Fruit fly (Drosophila melanogaster) whole organism, wandering third instar larva: ENCODE data around the gene CG5521.

Source experiments
- Abd-B ChIP-seq: fragments of >200 bp; optimal IDR thresholded peaks from 2 replicates; lab custom pipeline; 2017; ENCODE audit warnings: missing biosample characterization, missing genetic modification characterization
- CG9705 ChIP-seq: fragments of 200-800 bp; sonication (Bioruptor generic); optimal IDR thresholded peaks from 2 replicates; lab custom pipeline; 2018; ENCODE audit warnings: missing biosample characterization, mild to moderate bottlenecking, missing genetic modification characterization
- CrebA ChIP-seq: fragments of 200-800 bp; sonication (Bioruptor generic); optimal IDR thresholded peaks from 2 replicates; lab custom pipeline; 2016; ENCODE audit warnings: missing biosample characterization, mild to moderate bottlenecking, missing genetic modification characterization, borderline replicate concordance
- Dfd ChIP-seq: fragments of >200 bp; optimal IDR thresholded peaks from 2 replicates; lab custom pipeline; 2017; ENCODE audit warnings: missing biosample characterization, missing genetic modification characterization
- Dif ChIP-seq: fragments of 200-275, 200-300 bp; sonication (Bioruptor generic); optimal IDR thresholded peaks from 2 replicates; lab custom pipeline; 2018; ENCODE audit warnings: missing biosample characterization, missing genetic modification characterization; ENCODE audit not compliant: partially characterized antibody
- GATAd ChIP-seq: sonication (Bioruptor generic); optimal IDR thresholded peaks from 2 replicates; lab custom pipeline; 2016; ENCODE audit warnings: missing biosample characterization, missing genetic modification characterization
- HLH106 ChIP-seq: fragments of 200-800 bp; optimal IDR thresholded peaks from 3 replicates; lab custom pipeline; 2019; ENCODE audit warnings: missing biosample characterization, mild to moderate bottlenecking, missing genetic modification characterization, moderate library complexity
- Hnf4 ChIP-seq: fragments of 200-800 bp; sonication (Bioruptor generic); optimal IDR thresholded peaks from 2 replicates; lab custom pipeline; 2016; ENCODE audit warnings: missing biosample characterization, mild to moderate bottlenecking, missing genetic modification characterization
- Hr83 ChIP-seq: fragments of 200-300 bp; sonication (Bioruptor generic); optimal IDR thresholded peaks from 2 replicates; lab custom pipeline; 2016; ENCODE audit warnings: missing biosample characterization, mild to moderate bottlenecking, missing genetic modification characterization, moderate library complexity; ENCODE audit not compliant: poor library complexity, severe bottlenecking
- Jra ChIP-seq: sonication (Bioruptor generic); optimal IDR thresholded peaks from 2 replicates; lab custom pipeline; 2016; ENCODE audit warnings: missing biosample characterization, missing genetic modification characterization
- Mio ChIP-seq: sonication (Bioruptor generic); optimal IDR thresholded peaks from 2 replicates; lab custom pipeline; 2016; ENCODE audit warnings: missing biosample characterization, missing genetic modification characterization
- Myc ChIP-seq: fragments of >200 bp; optimal IDR thresholded peaks from 2 replicates; lab custom pipeline; 2017
- OdsH ChIP-seq: fragments of 200-800 bp; sonication (Bioruptor generic); optimal IDR thresholded peaks from 2 replicates; lab custom pipeline; 2016; ENCODE audit warnings: missing biosample characterization, mild to moderate bottlenecking, missing genetic modification characterization
- Rel ChIP-seq, 2 experiments: fragments of 200-800 bp; sonication (Bioruptor generic) in 1 of 2; optimal IDR thresholded peaks; 2 replicates in 1 of 2; 3 replicates in 1 of 2; lab custom pipeline; 2016 to 2019; ENCODE audit warnings: mild to moderate bottlenecking in 2 of 2, missing biosample characterization in 2 of 2, missing genetic modification characterization in 2 of 2, moderate library complexity in 1 of 2
- Sp1 ChIP-seq: fragments of 200-800 bp; sonication (Bioruptor generic); optimal IDR thresholded peaks from 3 replicates; lab custom pipeline; 2019; ENCODE audit warnings: missing biosample characterization, mild to moderate bottlenecking, missing genetic modification characterization, moderate library complexity
- Vsx2 ChIP-seq: fragments of 200-300, 225-300 bp; sonication (Bioruptor generic); optimal IDR thresholded peaks from 2 replicates; lab custom pipeline; 2018; ENCODE audit warnings: missing biosample characterization, missing genetic modification characterization; ENCODE audit not compliant: partially characterized antibody
- br ChIP-seq: fragments of 200-800 bp; sonication (Bioruptor generic); optimal IDR thresholded peaks from 2 replicates; lab custom pipeline; 2016; ENCODE audit warnings: missing biosample characterization, missing genetic modification characterization
- brk ChIP-seq: fragments of 200-800 bp; sonication (Bioruptor generic); optimal IDR thresholded peaks from 2 replicates; lab custom pipeline; 2016; ENCODE audit warnings: missing biosample characterization, mild to moderate bottlenecking, missing genetic modification characterization
- dl ChIP-seq, 2 experiments: fragments of 175-275, 200-275 bp in 1 of 2; fragments of 200-275 bp in 1 of 2; sonication (Bioruptor generic); optimal IDR thresholded peaks; lab custom pipeline; 2018; ENCODE audit warnings: mild to moderate bottlenecking in 2 of 2, missing biosample characterization in 2 of 2, missing genetic modification characterization in 2 of 2, moderate library complexity in 2 of 2; ENCODE audit not compliant: partially characterized antibody in 2 of 2, insufficient read depth in 1 of 2
- dmrt93B ChIP-seq: fragments of 200-800 bp; sonication (Bioruptor generic); optimal IDR thresholded peaks from 2 replicates; lab custom pipeline; 2018; ENCODE audit warnings: missing biosample characterization, mild to moderate bottlenecking, missing genetic modification characterization
- dsf ChIP-seq: sonication (Bioruptor generic); optimal IDR thresholded peaks from 2 replicates; lab custom pipeline; 2016; ENCODE audit warnings: missing biosample characterization, missing genetic modification characterization, borderline replicate concordance
- ey ChIP-seq: fragments of 200-800 bp; sonication (Bioruptor generic); optimal IDR thresholded peaks from 2 replicates; lab custom pipeline; 2016; ENCODE audit warnings: missing biosample characterization, missing genetic modification characterization
- foxo ChIP-seq, 2 experiments: fragments of 200-800 bp; sonication (Bioruptor generic); optimal IDR thresholded peaks; 2 replicates in 1 of 2; 3 replicates in 1 of 2; lab custom pipeline; 2016 to 2017; ENCODE audit warnings: missing biosample characterization in 2 of 2, missing genetic modification characterization in 2 of 2
- h ChIP-seq: fragments of 200-800 bp; sonication (Bioruptor generic); optimal IDR thresholded peaks from 3 replicates; lab custom pipeline; 2016; ENCODE audit warnings: missing biosample characterization, mild to moderate bottlenecking, missing genetic modification characterization
- jim ChIP-seq: fragments of 175-275, 200-325 bp; sonication (Bioruptor generic); optimal IDR thresholded peaks from 2 replicates; lab custom pipeline; 2016; ENCODE audit warnings: missing biosample characterization, mild to moderate bottlenecking, missing genetic modification characterization
- lola ChIP-seq: fragments of >200 bp; optimal IDR thresholded peaks from 2 replicates; lab custom pipeline; 2017; ENCODE audit warnings: missing biosample characterization, missing genetic modification characterization
- pan ChIP-seq: fragments of >200 bp; optimal IDR thresholded peaks from 2 replicates; lab custom pipeline; 2017
- psq ChIP-seq: fragments of 200-800 bp; sonication (Bioruptor generic); optimal IDR thresholded peaks from 3 replicates; lab custom pipeline; 2017; ENCODE audit warnings: missing biosample characterization, mild to moderate bottlenecking, missing genetic modification characterization, moderate library complexity
- rgr ChIP-seq: fragments of 200-800 bp; sonication (Bioruptor generic); optimal IDR thresholded peaks from 3 replicates; lab custom pipeline; 2016; ENCODE audit warnings: missing biosample characterization, mild to moderate bottlenecking, missing genetic modification characterization
- sage ChIP-seq: fragments of 200-800 bp; sonication (Bioruptor generic); optimal IDR thresholded peaks from 2 replicates; lab custom pipeline; 2016; ENCODE audit warnings: missing biosample characterization, mild to moderate bottlenecking, missing genetic modification characterization
- sv ChIP-seq: fragments of 200-800 bp; sonication (Bioruptor generic); optimal IDR thresholded peaks from 3 replicates; lab custom pipeline; 2016; ENCODE audit warnings: missing biosample characterization, missing genetic modification characterization
- tai ChIP-seq: sonication (Bioruptor generic); optimal IDR thresholded peaks from 2 replicates; lab custom pipeline; 2016; ENCODE audit warnings: missing biosample characterization, missing genetic modification characterization
- usp ChIP-seq: fragments of >200 bp; optimal IDR thresholded peaks from 2 replicates; lab custom pipeline; 2017; ENCODE audit warnings: missing biosample characterization, missing genetic modification characterization
- woc ChIP-seq: sonication (Bioruptor generic); optimal IDR thresholded peaks from 2 replicates; lab custom pipeline; 2016; ENCODE audit warnings: missing biosample characterization, mild to moderate bottlenecking, missing genetic modification characterization

Gene CG5521

DNA sequence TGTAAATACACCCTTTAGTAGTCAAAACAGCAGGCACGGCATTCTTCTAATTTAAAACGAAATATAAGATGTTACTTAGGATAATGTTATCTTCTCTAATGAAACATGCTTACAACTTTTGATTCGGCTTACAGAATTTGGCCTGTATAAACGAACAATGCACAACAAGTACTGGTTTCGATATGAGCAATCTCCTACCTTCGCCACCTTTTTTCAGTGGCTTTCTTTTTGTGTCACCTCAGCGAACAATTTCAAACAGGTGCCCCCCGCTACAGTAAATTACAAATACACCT lies 1.5 kb downstream of the CG5521 start:
- TF ChIP-seq foxo (GFP tag; optimal IDR thresholded peaks at IDR 0.05; lab: Kevin White, UChicago): peak in 1 of 2 experiments; percentile 35
- TF ChIP-seq psq (GFP tag; lab: Kevin White, UChicago): peak; percentile 45
- TF ChIP-seq Mio (GFP tag; lab: Kevin White, UChicago): no peak
- TF ChIP-seq rgr (GFP tag; lab: Kevin White, UChicago): peak; percentile 16
- TF ChIP-seq, all 38 proteins: peak for 3

- TF ChIP-seq OdsH (no peak), Sp1 (GFP tag; lab: Kevin White, UChicago) (no peak), ey (GFP tag; lab: Kevin White, UChicago) (no peak), Hr83 (no peak), tai (GFP tag; lab: Kevin White, UChicago) (no peak), Dif (GFP tag; lab: Kevin White, UChicago) (peak; percentile 26), Hnf4 (GFP tag; lab: Kevin White, UChicago) (no peak), br (GFP tag; lab: Kevin White, UChicago) (no peak), pan (lab: Kevin White, UChicago) (no peak), Rel (GFP tag; optimal IDR thresholded peaks at IDR 0.05; lab: Kevin White, UChicago) (no peak), Rel (tag; optimal IDR thresholded peaks at IDR 0.05; lab: Kevin White, UChicago) (peak; percentile 83), brk (GFP tag; lab: Kevin White, UChicago) (no peak), lola (GFP tag; lab: Kevin White, UChicago) (no peak), psq (GFP tag; lab: Kevin White, UChicago) (peak; percentile 84), GATAd (GFP tag; lab: Kevin White, UChicago) (no peak), Dfd (no peak), dsf (GFP tag; lab: Kevin White, UChicago) (no peak), Jra (GFP tag; lab: Kevin White, UChicago) (no peak), jim (GFP tag; lab: Kevin White, UChicago) (no peak), rgr (GFP tag; lab: Kevin White, UChicago) (peak; percentile 10), sage (no peak), woc (GFP tag; lab: Kevin White, UChicago) (peak; percentile 6), foxo (GFP tag; optimal IDR thresholded peaks at IDR 0.05; lab: Kevin White, UChicago) (no peak), h (no peak), CG9705 (GFP tag; lab: Kevin White, UChicago) (no peak), Myc (lab: Kevin White, UChicago) (no peak), sv (GFP tag; lab: Kevin White, UChicago) (no peak), dmrt93B (GFP tag; lab: Kevin White, UChicago) (no peak), HLH106 (tag; lab: Kevin White, UChicago) (no peak)
Measured at dm6 chr3R:26968823-26969638, 2.3 kb downstream of the CG5521 start.

DNA sequence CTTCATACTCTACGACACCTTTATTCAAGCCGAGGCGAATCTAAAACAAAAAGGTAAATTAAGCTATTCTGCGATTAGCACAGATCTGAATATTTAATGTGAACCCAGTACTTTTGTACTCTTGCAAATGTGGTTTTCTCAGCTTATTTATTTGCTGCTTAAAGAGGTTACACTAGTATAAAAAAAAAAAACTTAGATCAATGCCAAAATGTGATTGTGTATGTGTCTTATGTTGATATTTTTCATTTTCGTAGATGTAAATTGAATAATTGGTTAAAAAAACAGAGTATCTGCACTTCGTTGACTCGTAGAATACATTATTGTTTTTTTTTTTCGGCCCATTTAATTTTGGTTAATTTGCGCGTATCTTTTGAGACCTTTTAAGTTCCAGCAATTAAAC lies 3.0 kb downstream of the CG5521 start:
- TF ChIP-seq brk (GFP tag; lab: Kevin White, UChicago) (no peak), ey (GFP tag; lab: Kevin White, UChicago) (no peak), Rel (GFP tag; optimal IDR thresholded peaks at IDR 0.05; lab: Kevin White, UChicago) (no peak), Rel (tag; optimal IDR thresholded peaks at IDR 0.05; lab: Kevin White, UChicago) (no peak), OdsH (no peak), br (GFP tag; lab: Kevin White, UChicago) (no peak), jim (GFP tag; lab: Kevin White, UChicago) (no peak), Abd-B (GFP tag; lab: Kevin White, UChicago) (no peak)

dm6 chr3R:26978241-26978640 lies 11.5 kb downstream of the CG5521 start, which contains the start of the genes CG14253 and CG46313:
TSS of gene CG14253 (plus strand) at chr3R:26978541.
TSS of gene CG46313 (plus strand) at chr3R:26978541.
- TF ChIP-seq lola (GFP tag; lab: Kevin White, UChicago): no peak
- TF ChIP-seq sv (GFP tag; lab: Kevin White, UChicago): no peak
- no peak for TF ChIP-seq rgr (GFP tag; lab: Kevin White, UChicago)

DNA sequence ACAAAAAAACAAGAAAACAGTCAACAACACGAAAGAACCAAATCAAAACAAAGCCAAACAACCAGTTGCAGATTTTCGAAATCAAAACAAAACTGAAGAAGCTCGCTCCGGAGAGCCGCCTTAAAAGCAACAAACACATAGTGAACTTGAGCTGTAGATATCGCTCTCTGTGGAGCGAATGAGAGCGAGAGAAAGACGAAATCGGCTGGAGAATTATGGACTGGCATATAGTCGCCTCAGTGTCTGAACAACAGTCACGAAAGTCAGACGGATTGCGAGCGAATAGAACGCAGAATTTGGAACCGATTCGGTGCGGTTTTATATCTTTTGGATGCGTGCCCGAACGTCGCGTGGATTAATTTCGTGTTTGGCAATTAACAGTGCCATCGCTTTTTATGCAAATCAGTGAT lies 13.6 kb downstream of the CG5521 start:
- TF ChIP-seq Vsx2 (peak; percentile 77), dl (GFP tag; optimal IDR thresholded peaks at IDR 0.05; lab: Kevin White, UChicago; ENCODE audit: insufficient read depth in 1 of 2, partially characterized antibody in 2 of 2) (peak; percentile 88 to 93), GATAd (GFP tag; lab: Kevin White, UChicago) (no peak), jim (GFP tag; lab: Kevin White, UChicago) (peak; percentile 21), h (peak; percentile 67), Hr83 (peak; percentile 37), usp (no peak), foxo (GFP tag; optimal IDR thresholded peaks at IDR 0.05; lab: Kevin White, UChicago) (peak in 1 of 2 experiments; percentile 14), Dif (GFP tag; lab: Kevin White, UChicago) (peak; percentile 96), psq (GFP tag; lab: Kevin White, UChicago) (peak; percentile 87), Myc (lab: Kevin White, UChicago) (no peak), CrebA (no peak), sage (no peak)
